Fruit fly (Drosophila melanogaster) whole organism, embryonic: Measurements from ENCODE around the gene CG42240.

ENCODE experiments used
- Adf1 ChIP-seq: fragments of 200-800 bp; sonication (Bioruptor generic); IDR thresholded peaks from 2 replicates; pipeline ENCODE4 v1.3.6; 2022; ENCODE audit warnings: missing biosample characterization, missing genetic modification characterization
- Atf6 ChIP-seq: fragments of 200-800 bp; sonication (Bioruptor generic); IDR thresholded peaks from 2 replicates; pipeline ENCODE4 v1.3.6; 2022; ENCODE audit warnings: missing biosample characterization, missing genetic modification characterization
- Bgb ChIP-seq: fragments of 200-800 bp; sonication (Bioruptor generic); IDR thresholded peaks from 2 replicates; pipeline ENCODE4 v1.3.6; 2022; ENCODE audit warnings: missing biosample characterization, missing genetic modification characterization; ENCODE audit not compliant: partially characterized antibody
- CG1233 ChIP-seq: fragments of 200-800 bp; sonication (Bioruptor generic); optimal IDR thresholded peaks from 4 replicates; lab custom pipeline; 2018; ENCODE audit warnings: missing biosample characterization, mild to moderate bottlenecking, missing genetic modification characterization
- CG12659 ChIP-seq: fragments of 200-800 bp; sonication (Bioruptor generic); optimal IDR thresholded peaks from 3 replicates; lab custom pipeline; 2017; ENCODE audit warnings: mild to moderate bottlenecking, missing biosample characterization, missing genetic modification reagents, missing genetic modification characterization
- CG13894 ChIP-seq: fragments of 200-800 bp; sonication (Bioruptor generic); optimal IDR thresholded peaks from 3 replicates; lab custom pipeline; 2018; ENCODE audit warnings: missing biosample characterization, mild to moderate bottlenecking, missing genetic modification characterization, moderate library complexity
- CG15073 ChIP-seq: fragments of 200-800 bp; sonication (Bioruptor generic); optimal IDR thresholded peaks from 2 replicates; lab custom pipeline; 2016; ENCODE audit warnings: missing biosample characterization, missing genetic modification characterization
- CG15479 ChIP-seq: fragments of 200-800 bp; sonication (Bioruptor generic); optimal IDR thresholded peaks from 3 replicates; lab custom pipeline; 2019; ENCODE audit warnings: missing biosample characterization, mild to moderate bottlenecking, missing genetic modification characterization, moderate library complexity
- CG17802 ChIP-seq: fragments of 200-800 bp; sonication (Bioruptor generic); optimal IDR thresholded peaks from 2 replicates; lab custom pipeline; 2018; ENCODE audit warnings: missing biosample characterization, mild to moderate bottlenecking, missing genetic modification characterization, moderate library complexity
- CG18476 ChIP-seq: fragments of 200-800 bp; sonication (Bioruptor generic); optimal IDR thresholded peaks from 2 replicates; lab custom pipeline; 2016; ENCODE audit warnings: missing biosample characterization, mild to moderate bottlenecking, missing genetic modification characterization
- CG18599 ChIP-seq: fragments of 200-800 bp; sonication (Bioruptor generic); optimal IDR thresholded peaks from 3 replicates; lab custom pipeline; 2017; ENCODE audit warnings: missing biosample characterization, missing genetic modification characterization, mild to moderate bottlenecking, moderate library complexity, missing genetic modification reagents
- CG3838 ChIP-seq: fragments of 200-800 bp; sonication (Bioruptor generic); optimal IDR thresholded peaks from 3 replicates; lab custom pipeline; 2016; ENCODE audit warnings: missing biosample characterization, missing genetic modification characterization
- CG4360 ChIP-seq: fragments of 200-800 bp; sonication (Bioruptor generic); IDR thresholded peaks from 2 replicates; pipeline ENCODE4 v1.3.6; 2022; ENCODE audit warnings: missing biosample characterization, missing genetic modification characterization
- CG6175 ChIP-seq: fragments of 200-800 bp; sonication (Bioruptor generic); IDR thresholded peaks from 3 replicates; pipeline ENCODE4 v1.3.6; 2022; ENCODE audit warnings: missing biosample characterization, missing genetic modification characterization
- CG8290 ChIP-seq, 3 experiments: fragments of 200-800 bp; sonication (Bioruptor generic); optimal IDR thresholded peaks; 2 replicates each; lab custom pipeline; 2016 to 2019; ENCODE audit warnings: missing biosample characterization in 3 of 3, missing genetic modification characterization in 3 of 3, mild to moderate bottlenecking in 2 of 3, moderate library complexity in 1 of 3
- CG8359 ChIP-seq: fragments of 200-800 bp; sonication (Bioruptor generic); optimal IDR thresholded peaks from 2 replicates; lab custom pipeline; 2017; ENCODE audit warnings: missing biosample characterization, mild to moderate bottlenecking, missing genetic modification characterization, borderline replicate concordance
- CG8924 ChIP-seq: fragments of 200-800 bp; optimal IDR thresholded peaks from 3 replicates; lab custom pipeline; 2019; ENCODE audit warnings: missing biosample characterization, mild to moderate bottlenecking, missing genetic modification characterization, moderate library complexity
- CoRest ChIP-seq: fragments of 200-800 bp; sonication (Bioruptor generic); optimal IDR thresholded peaks from 3 replicates; lab custom pipeline; 2018; ENCODE audit warnings: missing biosample characterization, mild to moderate bottlenecking, missing genetic modification characterization, moderate library complexity
- D19A ChIP-seq: fragments of 200-800 bp; optimal IDR thresholded peaks from 3 replicates; lab custom pipeline; 2019; ENCODE audit warnings: missing biosample characterization, mild to moderate bottlenecking, missing genetic modification characterization, moderate library complexity
- Dek ChIP-seq: fragments of 200-800 bp; sonication (Bioruptor generic); optimal IDR thresholded peaks from 3 replicates; lab custom pipeline; 2019; ENCODE audit warnings: missing biosample characterization, mild to moderate bottlenecking, missing genetic modification characterization, moderate library complexity
- Dip3 ChIP-seq: fragments of 200-800 bp; sonication (Bioruptor generic); optimal IDR thresholded peaks from 3 replicates; lab custom pipeline; 2016; ENCODE audit warnings: missing biosample characterization, missing genetic modification characterization
- Doc3 ChIP-seq: fragments of 200-800 bp; sonication (Bioruptor generic); IDR thresholded peaks from 3 replicates; pipeline ENCODE4 v1.3.6; 2022; ENCODE audit warnings: missing biosample characterization, missing genetic modification characterization; ENCODE audit not compliant: partially characterized antibody
- E2f2 ChIP-seq: fragments of 200-800 bp; sonication (Bioruptor generic); IDR thresholded peaks from 2 replicates; pipeline ENCODE4 v1.3.6; 2022; ENCODE audit warnings: missing biosample characterization, missing genetic modification characterization
- Fer2 ChIP-seq: fragments of 200-800 bp; sonication (Bioruptor generic); optimal IDR thresholded peaks from 2 replicates; lab custom pipeline; 2018; ENCODE audit warnings: missing biosample characterization, mild to moderate bottlenecking, missing genetic modification characterization, moderate library complexity
- NK7.1 ChIP-seq: fragments of 200-800 bp; sonication (Bioruptor generic); optimal IDR thresholded peaks from 3 replicates; lab custom pipeline; 2016; ENCODE audit warnings: missing biosample characterization, missing genetic modification characterization
- Oli ChIP-seq: fragments of 200-800 bp; sonication (Bioruptor generic); optimal IDR thresholded peaks from 2 replicates; lab custom pipeline; 2018; ENCODE audit warnings: missing biosample characterization, mild to moderate bottlenecking, missing genetic modification characterization, moderate library complexity
- Scr ChIP-seq: fragments of 200-800 bp; sonication (Bioruptor generic); IDR thresholded peaks from 2 replicates; pipeline ENCODE4 v1.3.6; 2022; ENCODE audit warnings: missing biosample characterization, missing genetic modification characterization; ENCODE audit not compliant: partially characterized antibody
- Sox100B ChIP-seq: fragments of 200-800 bp; sonication (Bioruptor generic); optimal IDR thresholded peaks from 3 replicates; lab custom pipeline; 2018; ENCODE audit warnings: missing biosample characterization, mild to moderate bottlenecking, missing genetic modification characterization
- ab ChIP-seq: fragments of 200-800 bp; sonication (Bioruptor generic); optimal IDR thresholded peaks from 2 replicates; lab custom pipeline; 2016; ENCODE audit warnings: missing biosample characterization, missing genetic modification characterization
- ac ChIP-seq: fragments of 200-800 bp; sonication (Bioruptor generic); optimal IDR thresholded peaks from 3 replicates; lab custom pipeline; 2017; ENCODE audit warnings: missing biosample characterization, mild to moderate bottlenecking, missing genetic modification characterization
- al ChIP-seq: fragments of 200-800 bp; sonication (Bioruptor generic); IDR thresholded peaks from 2 replicates; pipeline ENCODE4 v1.3.6; 2022; ENCODE audit warnings: missing biosample characterization, missing genetic modification characterization
- bsh ChIP-seq, 2 experiments: fragments of 200-800 bp; sonication (Bioruptor generic); optimal IDR thresholded peaks; 2 replicates each; lab custom pipeline; 2017 to 2018; ENCODE audit warnings: mild to moderate bottlenecking in 2 of 2, missing biosample characterization in 2 of 2, missing genetic modification characterization in 2 of 2, moderate library complexity in 1 of 2
- chif ChIP-seq, 2 experiments: fragments of 200-800 bp; sonication (Bioruptor generic); optimal IDR thresholded peaks; 3 replicates each; lab custom pipeline; 2016; ENCODE audit warnings: missing biosample characterization in 2 of 2, missing genetic modification characterization in 2 of 2
- da ChIP-seq: fragments of 200-800 bp; sonication (Bioruptor generic); optimal IDR thresholded peaks from 2 replicates; lab custom pipeline; 2016; ENCODE audit warnings: missing biosample characterization, missing genetic modification characterization
- esg ChIP-seq: fragments of 200-800 bp; sonication (Bioruptor generic); conservative IDR thresholded peaks from 2 replicates; pipeline ENCODE4 v1.3.6; 2022; ENCODE audit warnings: missing biosample characterization, missing genetic modification characterization
- ftz-f1 ChIP-seq: fragments of 200-800 bp; sonication (Bioruptor generic); optimal IDR thresholded peaks from 2 replicates; lab custom pipeline; 2016; ENCODE audit warnings: missing biosample characterization, missing genetic modification characterization
- hkb ChIP-seq, 2 experiments: fragments of 200-800 bp in 1 of 2; fragments of >200 bp in 1 of 2; sonication (Bioruptor generic) in 1 of 2; IDR thresholded peaks in 1 of 2; optimal IDR thresholded peaks in 1 of 2; 2 replicates each; pipeline versions ENCODE4 v1.3.6 to Lab custom; 2017 to 2022; ENCODE audit warnings: missing biosample characterization in 1 of 2, missing genetic modification characterization in 1 of 2
- nmo ChIP-seq: fragments of 200-800 bp; sonication (Bioruptor generic); optimal IDR thresholded peaks from 2 replicates; lab custom pipeline; 2018; ENCODE audit warnings: missing biosample characterization, mild to moderate bottlenecking, missing genetic modification characterization, moderate library complexity
- phol ChIP-seq: fragments of 200-800 bp; sonication (Bioruptor generic); optimal IDR thresholded peaks from 3 replicates; lab custom pipeline; 2018; ENCODE audit warnings: missing biosample characterization, mild to moderate bottlenecking, missing genetic modification characterization, moderate library complexity
- rib ChIP-seq: fragments of 200-800 bp; sonication (Bioruptor generic); IDR thresholded peaks from 2 replicates; pipeline ENCODE4 v1.3.6; 2022; ENCODE audit warnings: missing biosample characterization, missing genetic modification characterization
- row ChIP-seq: fragments of 200-800 bp; sonication (Bioruptor generic); IDR thresholded peaks from 3 replicates; pipeline ENCODE4 v1.3.6; 2022; ENCODE audit warnings: missing biosample characterization, missing genetic modification characterization
- run ChIP-seq: fragments of 200-800 bp; sonication (Bioruptor generic); optimal IDR thresholded peaks from 3 replicates; lab custom pipeline; 2018; ENCODE audit warnings: missing biosample characterization, mild to moderate bottlenecking, missing genetic modification characterization
- sna ChIP-seq: fragments of 200-800 bp; sonication (Bioruptor generic); IDR thresholded peaks from 2 replicates; pipeline ENCODE4 v1.3.6; 2022; ENCODE audit warnings: missing biosample characterization, missing genetic modification characterization; ENCODE audit not compliant: partially characterized antibody
- sqz ChIP-seq: fragments of 200-800 bp; sonication (Bioruptor generic); optimal IDR thresholded peaks from 3 replicates; lab custom pipeline; 2018; ENCODE audit warnings: missing biosample characterization, mild to moderate bottlenecking, missing genetic modification characterization
- stc ChIP-seq: fragments of 200-800 bp; sonication (Bioruptor generic); IDR thresholded peaks from 2 replicates; pipeline ENCODE4 v1.3.6; 2022; ENCODE audit warnings: missing biosample characterization, missing genetic modification characterization
- zfh2 ChIP-seq: fragments of 200-800 bp; sonication (Bioruptor generic); optimal IDR thresholded peaks from 2 replicates; lab custom pipeline; 2016; ENCODE audit warnings: missing biosample characterization, missing genetic modification characterization

CG42240 gene

DNA sequence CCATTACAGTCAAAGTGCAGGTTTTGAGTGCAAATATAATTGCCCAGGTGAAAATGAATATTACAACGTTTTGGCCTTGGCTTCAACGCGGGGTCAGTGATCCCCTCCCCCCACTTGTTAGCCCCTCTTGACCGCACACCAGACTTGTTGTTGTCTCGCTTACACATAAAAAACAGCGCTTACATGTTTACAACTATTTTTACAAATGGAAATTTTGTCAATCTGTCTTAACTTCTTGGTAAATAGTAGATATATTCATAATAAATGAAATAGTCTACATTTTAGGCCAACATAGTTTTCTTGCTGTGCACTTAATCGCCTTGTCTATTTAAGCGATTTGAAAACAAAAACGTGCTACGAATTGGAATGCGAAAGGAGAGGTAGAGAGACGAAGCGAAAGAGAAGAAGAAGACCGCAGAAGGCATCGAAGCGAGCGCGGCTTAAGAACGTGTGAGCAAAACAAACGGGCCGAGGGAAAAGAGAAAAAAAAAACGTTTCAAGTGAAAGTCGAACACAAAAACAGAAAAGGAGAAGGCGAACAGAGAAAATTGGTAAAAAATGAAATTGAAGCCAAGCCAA lies 9.4 kb downstream of the CG42240 start (continued):
- TF ChIP-seq CG18476 (GFP tag; lab: Kevin White, UChicago) (peak; percentile 29), CG1233 (GFP tag; lab: Kevin White, UChicago) (peak; percentile 14), Bgb (GFP tag; lab: Robert Waterston, UW) (no peak), E2f2 (no peak), Dip3 (GFP tag; lab: Kevin White, UChicago) (peak; percentile 51), CG15479 (GFP tag; lab: Kevin White, UChicago) (no peak), CG12659 (no peak)
- TF ChIP-seq, all 482 proteins: peak for 227

DNA sequence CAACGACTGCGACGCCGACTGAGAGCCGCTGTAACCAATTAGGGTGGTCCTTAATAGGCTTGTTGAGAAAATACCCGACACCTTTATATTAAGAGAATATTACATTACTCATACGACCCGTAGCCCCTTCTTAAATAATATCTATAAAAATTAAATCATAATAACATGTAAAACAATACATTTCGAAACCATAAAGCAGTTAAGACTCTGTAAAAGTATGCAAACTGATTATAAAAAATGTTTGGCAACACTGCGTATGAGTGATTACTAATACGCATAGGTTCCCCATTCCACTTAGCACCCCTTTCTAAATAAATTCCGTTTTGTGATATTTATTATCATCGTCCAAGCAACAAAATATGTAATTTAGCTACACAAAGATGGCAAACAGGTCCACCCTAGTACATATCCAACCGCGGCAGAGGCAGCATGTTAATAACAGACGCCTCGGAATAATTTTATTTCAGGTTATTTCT lies 10.0 kb downstream of the CG42240 start:
- TF ChIP-seq phol (tag; lab: Kevin White, UChicago) (peak; percentile 82), Fer2 (peak; percentile 46), bsh (GFP tag; optimal IDR thresholded peaks at IDR 0.05; lab: Kevin White, UChicago) (peak; percentile 62 to 86), row (GFP tag; lab: Robert Waterston, UW) (peak; percentile 69; the same call in 2 of the 3 replicates), CG3838 (GFP tag; lab: Kevin White, UChicago) (no peak), Atf6 (GFP tag; lab: Robert Waterston, UW) (peak; percentile 82), nmo (GFP tag; lab: Kevin White, UChicago) (peak; percentile 82), Dek (tag; lab: Kevin White, UChicago) (peak; percentile 67), ac (no peak), CG18599 (peak; percentile 84), sna (no peak), run (tag; lab: Kevin White, UChicago) (peak; percentile 61), Doc3 (GFP tag; lab: Robert Waterston, UW) (no peak), hkb (optimal IDR thresholded peaks at IDR 0.05; lab: Kevin White, UChicago) (no peak), hkb (GFP tag; IDR thresholded peaks at IDR 0.05; lab: Robert Waterston, UW) (peak; percentile 64; the same call in 1 of the 2 replicates), CG8924 (tag; lab: Kevin White, UChicago) (peak; percentile 84), Sox100B (peak; percentile 88), CoRest (peak; percentile 87), CG4360 (0 out of 2 replicates have a peak, but pooled peaks have one; percentile 8), D19A (peak; percentile 70), da (GFP tag; lab: Kevin White, UChicago) (no peak), CG17802 (no peak), al (GFP tag; lab: Robert Waterston, UW) (peak; percentile 57), Adf1 (no peak), Scr (no peak), Oli (tag; lab: Kevin White, UChicago) (peak; percentile 86), ftz-f1 (GFP tag; lab: Kevin White, UChicago) (no peak), chif (GFP tag; optimal IDR thresholded peaks at IDR 0.05; lab: Kevin White, UChicago) (peak in 1 of 2 experiments; percentile 3), stc (GFP tag; lab: Robert Waterston, UW) (0 out of 2 replicates have a peak, but pooled peaks have one; percentile 34), rib (peak; percentile 45; the same call in 1 of the 2 replicates), CG15073 (no peak), CG8290 (GFP tag; optimal IDR thresholded peaks at IDR 0.05; lab: Kevin White, UChicago) (peak; percentile 30), CG8290 (tag; optimal IDR thresholded peaks at IDR 0.05; lab: Kevin White, UChicago) (peak; percentile 6 to 64), NK7.1 (GFP tag; lab: Kevin White, UChicago) (no peak), CG8359 (peak; percentile 47), ab (GFP tag; lab: Kevin White, UChicago) (no peak), esg (peak; percentile 56), CG6175 (GFP tag; lab: Robert Waterston, UW) (no peak), CG13894 (tag; lab: Kevin White, UChicago) (peak; percentile 44), zfh2 (GFP tag; lab: Kevin White, UChicago) (peak; percentile 49), sqz (GFP tag; lab: Kevin White, UChicago) (peak; percentile 17)
